Fruit fly (Drosophila melanogaster) whole organism, wandering third instar larva: ENCODE data around the gene Dif.
A peak's percentile ranks its signal among the peaks of the same experiment; 100 is the strongest.

ENCODE experiments used
- Abd-B ChIP-seq: fragments of >200 bp; optimal IDR thresholded peaks from 2 replicates; lab custom pipeline; 2017; ENCODE audit warnings: missing biosample characterization, missing genetic modification characterization
- CG32264 ChIP-seq: fragments of 200-800 bp; sonication (Bioruptor generic); optimal IDR thresholded peaks from 2 replicates; lab custom pipeline; 2016; ENCODE audit warnings: missing biosample characterization, missing genetic modification characterization
- CG9705 ChIP-seq: fragments of 200-800 bp; sonication (Bioruptor generic); optimal IDR thresholded peaks from 2 replicates; lab custom pipeline; 2018; ENCODE audit warnings: missing biosample characterization, mild to moderate bottlenecking, missing genetic modification characterization
- CrebA ChIP-seq: fragments of 200-800 bp; sonication (Bioruptor generic); optimal IDR thresholded peaks from 2 replicates; lab custom pipeline; 2016; ENCODE audit warnings: missing biosample characterization, mild to moderate bottlenecking, missing genetic modification characterization, borderline replicate concordance
- Dfd ChIP-seq: fragments of >200 bp; optimal IDR thresholded peaks from 2 replicates; lab custom pipeline; 2017; ENCODE audit warnings: missing biosample characterization, missing genetic modification characterization
- Dif ChIP-seq: fragments of 200-275, 200-300 bp; sonication (Bioruptor generic); optimal IDR thresholded peaks from 2 replicates; lab custom pipeline; 2018; ENCODE audit warnings: missing biosample characterization, missing genetic modification characterization; ENCODE audit not compliant: partially characterized antibody
- GATAd ChIP-seq: sonication (Bioruptor generic); optimal IDR thresholded peaks from 2 replicates; lab custom pipeline; 2016; ENCODE audit warnings: missing biosample characterization, missing genetic modification characterization
- HLH106 ChIP-seq: fragments of 200-800 bp; optimal IDR thresholded peaks from 3 replicates; lab custom pipeline; 2019; ENCODE audit warnings: missing biosample characterization, mild to moderate bottlenecking, missing genetic modification characterization, moderate library complexity
- Hnf4 ChIP-seq: fragments of 200-800 bp; sonication (Bioruptor generic); optimal IDR thresholded peaks from 2 replicates; lab custom pipeline; 2016; ENCODE audit warnings: missing biosample characterization, mild to moderate bottlenecking, missing genetic modification characterization
- Hr78 ChIP-seq: fragments of >200 bp; optimal IDR thresholded peaks from 2 replicates; lab custom pipeline; 2017; ENCODE audit warnings: missing biosample characterization, missing genetic modification characterization
- Hr83 ChIP-seq: fragments of 200-300 bp; sonication (Bioruptor generic); optimal IDR thresholded peaks from 2 replicates; lab custom pipeline; 2016; ENCODE audit warnings: missing biosample characterization, mild to moderate bottlenecking, missing genetic modification characterization, moderate library complexity; ENCODE audit not compliant: poor library complexity, severe bottlenecking
- Jra ChIP-seq: sonication (Bioruptor generic); optimal IDR thresholded peaks from 2 replicates; lab custom pipeline; 2016; ENCODE audit warnings: missing biosample characterization, missing genetic modification characterization
- Mio ChIP-seq: sonication (Bioruptor generic); optimal IDR thresholded peaks from 2 replicates; lab custom pipeline; 2016; ENCODE audit warnings: missing biosample characterization, missing genetic modification characterization
- Myc ChIP-seq: fragments of >200 bp; optimal IDR thresholded peaks from 2 replicates; lab custom pipeline; 2017
- N ChIP-seq: fragments of >200 bp; optimal IDR thresholded peaks from 2 replicates; lab custom pipeline; 2018; ENCODE audit warnings: missing biosample characterization, missing external identifiers, missing genetic modification characterization
- OdsH ChIP-seq: fragments of 200-800 bp; sonication (Bioruptor generic); optimal IDR thresholded peaks from 2 replicates; lab custom pipeline; 2016; ENCODE audit warnings: missing biosample characterization, mild to moderate bottlenecking, missing genetic modification characterization
- Rel ChIP-seq, 2 experiments: fragments of 200-800 bp; sonication (Bioruptor generic) in 1 of 2; optimal IDR thresholded peaks; 2 replicates in 1 of 2; 3 replicates in 1 of 2; lab custom pipeline; 2016 to 2019; ENCODE audit warnings: mild to moderate bottlenecking in 2 of 2, missing biosample characterization in 2 of 2, missing genetic modification characterization in 2 of 2, moderate library complexity in 1 of 2
- Sp1 ChIP-seq: fragments of 200-800 bp; sonication (Bioruptor generic); optimal IDR thresholded peaks from 3 replicates; lab custom pipeline; 2019; ENCODE audit warnings: missing biosample characterization, mild to moderate bottlenecking, missing genetic modification characterization, moderate library complexity
- Vsx2 ChIP-seq: fragments of 200-300, 225-300 bp; sonication (Bioruptor generic); optimal IDR thresholded peaks from 2 replicates; lab custom pipeline; 2018; ENCODE audit warnings: missing biosample characterization, missing genetic modification characterization; ENCODE audit not compliant: partially characterized antibody
- br ChIP-seq: fragments of 200-800 bp; sonication (Bioruptor generic); optimal IDR thresholded peaks from 2 replicates; lab custom pipeline; 2016; ENCODE audit warnings: missing biosample characterization, missing genetic modification characterization
- brk ChIP-seq: fragments of 200-800 bp; sonication (Bioruptor generic); optimal IDR thresholded peaks from 2 replicates; lab custom pipeline; 2016; ENCODE audit warnings: missing biosample characterization, mild to moderate bottlenecking, missing genetic modification characterization
- dl ChIP-seq, 2 experiments: fragments of 175-275, 200-275 bp in 1 of 2; fragments of 200-275 bp in 1 of 2; sonication (Bioruptor generic); optimal IDR thresholded peaks; lab custom pipeline; 2018; ENCODE audit warnings: mild to moderate bottlenecking in 2 of 2, missing biosample characterization in 2 of 2, missing genetic modification characterization in 2 of 2, moderate library complexity in 2 of 2; ENCODE audit not compliant: partially characterized antibody in 2 of 2, insufficient read depth in 1 of 2
- dmrt93B ChIP-seq: fragments of 200-800 bp; sonication (Bioruptor generic); optimal IDR thresholded peaks from 2 replicates; lab custom pipeline; 2018; ENCODE audit warnings: missing biosample characterization, mild to moderate bottlenecking, missing genetic modification characterization
- dsf ChIP-seq: sonication (Bioruptor generic); optimal IDR thresholded peaks from 2 replicates; lab custom pipeline; 2016; ENCODE audit warnings: missing biosample characterization, missing genetic modification characterization, borderline replicate concordance
- ey ChIP-seq: fragments of 200-800 bp; sonication (Bioruptor generic); optimal IDR thresholded peaks from 2 replicates; lab custom pipeline; 2016; ENCODE audit warnings: missing biosample characterization, missing genetic modification characterization
- foxo ChIP-seq, 2 experiments: fragments of 200-800 bp; sonication (Bioruptor generic); optimal IDR thresholded peaks; 2 replicates in 1 of 2; 3 replicates in 1 of 2; lab custom pipeline; 2016 to 2017; ENCODE audit warnings: missing biosample characterization in 2 of 2, missing genetic modification characterization in 2 of 2
- fru ChIP-seq: fragments of 200-800 bp; sonication (Bioruptor generic); optimal IDR thresholded peaks from 3 replicates; lab custom pipeline; 2016; ENCODE audit warnings: missing biosample characterization, mild to moderate bottlenecking, missing genetic modification characterization
- h ChIP-seq: fragments of 200-800 bp; sonication (Bioruptor generic); optimal IDR thresholded peaks from 3 replicates; lab custom pipeline; 2016; ENCODE audit warnings: missing biosample characterization, mild to moderate bottlenecking, missing genetic modification characterization
- jim ChIP-seq: fragments of 175-275, 200-325 bp; sonication (Bioruptor generic); optimal IDR thresholded peaks from 2 replicates; lab custom pipeline; 2016; ENCODE audit warnings: missing biosample characterization, mild to moderate bottlenecking, missing genetic modification characterization
- lola ChIP-seq: fragments of >200 bp; optimal IDR thresholded peaks from 2 replicates; lab custom pipeline; 2017; ENCODE audit warnings: missing biosample characterization, missing genetic modification characterization
- pan ChIP-seq: fragments of >200 bp; optimal IDR thresholded peaks from 2 replicates; lab custom pipeline; 2017
- psq ChIP-seq: fragments of 200-800 bp; sonication (Bioruptor generic); optimal IDR thresholded peaks from 3 replicates; lab custom pipeline; 2017; ENCODE audit warnings: missing biosample characterization, mild to moderate bottlenecking, missing genetic modification characterization, moderate library complexity
- rgr ChIP-seq: fragments of 200-800 bp; sonication (Bioruptor generic); optimal IDR thresholded peaks from 3 replicates; lab custom pipeline; 2016; ENCODE audit warnings: missing biosample characterization, mild to moderate bottlenecking, missing genetic modification characterization
- sage ChIP-seq: fragments of 200-800 bp; sonication (Bioruptor generic); optimal IDR thresholded peaks from 2 replicates; lab custom pipeline; 2016; ENCODE audit warnings: missing biosample characterization, mild to moderate bottlenecking, missing genetic modification characterization
- sv ChIP-seq: fragments of 200-800 bp; sonication (Bioruptor generic); optimal IDR thresholded peaks from 3 replicates; lab custom pipeline; 2016; ENCODE audit warnings: missing biosample characterization, missing genetic modification characterization
- tai ChIP-seq: sonication (Bioruptor generic); optimal IDR thresholded peaks from 2 replicates; lab custom pipeline; 2016; ENCODE audit warnings: missing biosample characterization, missing genetic modification characterization
- usp ChIP-seq: fragments of >200 bp; optimal IDR thresholded peaks from 2 replicates; lab custom pipeline; 2017; ENCODE audit warnings: missing biosample characterization, missing genetic modification characterization
- woc ChIP-seq: sonication (Bioruptor generic); optimal IDR thresholded peaks from 2 replicates; lab custom pipeline; 2016; ENCODE audit warnings: missing biosample characterization, mild to moderate bottlenecking, missing genetic modification characterization

Gene Dif

DNA sequence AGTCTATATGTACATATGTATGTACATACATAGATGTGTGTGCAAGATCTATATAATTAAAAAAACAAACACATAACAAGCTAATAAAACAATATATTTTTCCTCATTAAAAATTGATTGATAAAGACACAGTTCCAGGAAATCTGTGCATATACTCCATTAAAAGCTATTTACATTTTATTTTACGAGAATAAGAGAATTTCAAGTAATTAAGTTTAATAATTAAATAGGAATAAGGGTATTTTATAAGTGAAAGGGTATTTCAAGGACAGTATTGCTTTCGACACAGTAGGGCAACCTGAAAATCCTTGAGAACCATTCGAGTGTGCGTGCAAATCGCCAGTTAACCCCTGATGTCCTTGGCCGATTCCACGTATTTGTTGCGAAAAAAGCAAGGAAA is 19.7 kb upstream of the Dif start, which contains the start of gene CG5050:
CG5050 (plus strand) TSS at position 301 of the 400 bp plus-strand sequence.
- no peak for TF ChIP-seq dl (GFP tag; optimal IDR thresholded peaks at IDR 0.05; lab: Kevin White, UChicago; ENCODE audit: insufficient read depth in 1 of 2, partially characterized antibody in 2 of 2)

DNA sequence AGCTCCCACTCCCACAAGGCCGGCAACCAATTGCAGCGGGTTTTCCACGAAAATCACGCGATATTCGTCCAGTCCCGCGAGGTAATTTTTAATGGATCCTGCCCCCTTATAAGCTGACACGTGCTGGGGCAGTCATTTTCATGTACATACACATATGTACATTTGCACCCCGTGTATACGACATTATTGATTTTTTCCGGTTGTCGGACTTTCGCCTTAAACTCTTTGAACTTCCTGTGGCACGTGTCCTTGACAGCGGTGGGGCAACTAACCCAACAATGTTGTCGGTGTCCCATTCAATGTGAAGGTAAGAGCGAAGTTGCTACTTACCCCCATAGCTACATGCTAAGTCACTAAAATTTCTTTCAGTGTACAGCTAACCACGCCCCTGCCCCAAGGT is 19.1 kb upstream of the Dif start:
- TF ChIP-seq Abd-B (GFP tag; lab: Kevin White, UChicago) (no peak), CG9705 (GFP tag; lab: Kevin White, UChicago) (no peak), brk (GFP tag; lab: Kevin White, UChicago) (no peak), Dfd (GFP tag; lab: Kevin White, UChicago) (no peak), CG32264 (GFP tag; lab: Kevin White, UChicago) (no peak)

DNA sequence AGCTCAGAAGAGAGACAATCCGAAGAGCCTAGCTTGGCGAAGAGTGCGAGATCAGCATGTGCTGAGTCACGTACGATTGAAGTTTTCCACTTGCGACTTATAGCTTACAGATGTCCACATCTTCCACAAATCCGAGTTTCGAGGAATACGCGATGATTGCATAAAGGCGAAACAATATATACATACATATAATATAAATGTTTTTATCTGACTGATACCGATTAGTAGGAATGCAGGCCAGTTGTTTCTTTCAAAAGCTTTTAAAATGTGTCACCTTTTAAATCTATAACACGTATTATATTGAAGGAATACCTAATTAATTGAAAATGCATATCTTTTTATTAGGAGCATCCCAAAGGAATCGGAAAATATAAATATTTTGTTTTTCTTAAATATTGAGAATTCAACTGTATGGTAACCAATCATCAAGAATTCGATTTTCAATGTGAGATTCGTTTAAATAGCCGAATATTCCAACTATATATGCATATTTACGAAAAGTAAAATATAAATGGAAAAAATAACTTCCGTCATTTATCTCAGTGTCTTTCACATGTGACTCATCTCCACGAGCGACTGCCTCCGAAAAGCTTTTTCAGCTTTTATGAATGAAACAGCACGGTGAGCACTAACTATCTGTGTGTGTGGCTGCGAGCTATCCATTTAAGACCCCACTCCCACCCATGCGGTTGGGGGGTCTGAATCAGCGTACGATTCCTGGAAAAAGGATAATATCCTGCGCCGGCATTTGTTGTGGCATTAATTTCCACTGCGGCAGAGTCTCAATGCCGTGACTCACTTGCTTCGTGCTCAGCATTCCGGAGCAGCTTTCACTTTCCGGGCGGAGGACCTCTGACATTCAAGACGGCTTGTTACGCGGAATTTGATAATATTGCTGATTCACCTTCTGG is 17.8 kb upstream of the Dif start:
- TF ChIP-seq sage (GFP tag; lab: Kevin White, UChicago): no peak
- TF ChIP-seq CG9705 (GFP tag; lab: Kevin White, UChicago): peak; percentile 43
- peak; percentile 77 for TF ChIP-seq ey (GFP tag; lab: Kevin White, UChicago)
- no peak for TF ChIP-seq Hr83 (GFP tag; lab: Kevin White, UChicago)
- no peak for TF ChIP-seq Myc (lab: Kevin White, UChicago)
- TF ChIP-seq dsf (GFP tag; lab: Kevin White, UChicago): no peak
- TF ChIP-seq rgr: peak; percentile 86
- no peak for TF ChIP-seq Abd-B (GFP tag; lab: Kevin White, UChicago)
- peak; percentile 8 for TF ChIP-seq tai
- peak; percentile 20 for TF ChIP-seq dmrt93B
- no peak for TF ChIP-seq GATAd
- peak; percentile 27 for TF ChIP-seq CG32264 (GFP tag; lab: Kevin White, UChicago)
- peak; percentile 72 for TF ChIP-seq HLH106 (tag; lab: Kevin White, UChicago)
- TF ChIP-seq Hr78: no peak
- no peak for TF ChIP-seq pan (lab: Kevin White, UChicago)
- no peak for TF ChIP-seq N (GFP tag; lab: Kevin White, UChicago)
- TF ChIP-seq h (GFP tag; lab: Kevin White, UChicago): peak; percentile 82
- peak; percentile 65 for TF ChIP-seq psq (GFP tag; lab: Kevin White, UChicago)
- peak; percentile 78 for TF ChIP-seq OdsH
- TF ChIP-seq Dif: peak; percentile 32
- TF ChIP-seq jim (GFP tag; lab: Kevin White, UChicago): no peak
- TF ChIP-seq CrebA (GFP tag; lab: Kevin White, UChicago): no peak
- TF ChIP-seq Sp1 (GFP tag; lab: Kevin White, UChicago): peak; percentile 75
- TF ChIP-seq foxo (GFP tag; optimal IDR thresholded peaks at IDR 0.05; lab: Kevin White, UChicago): peak in 1 of 2 experiments; percentile 83
- no peak for TF ChIP-seq Dfd (GFP tag; lab: Kevin White, UChicago)
- no peak for TF ChIP-seq lola (GFP tag; lab: Kevin White, UChicago)
- TF ChIP-seq Mio: no peak
- TF ChIP-seq Hnf4 (GFP tag; lab: Kevin White, UChicago): peak; percentile 73
- peak; percentile 3 for TF ChIP-seq brk (GFP tag; lab: Kevin White, UChicago)
- peak; percentile 71 for TF ChIP-seq Jra (GFP tag; lab: Kevin White, UChicago)
- TF ChIP-seq usp (GFP tag; lab: Kevin White, UChicago): no peak
- TF ChIP-seq sv: peak; percentile 7
- peak in 1 of 2 experiments; percentile 63 for TF ChIP-seq dl (GFP tag; optimal IDR thresholded peaks at IDR 0.05; lab: Kevin White, UChicago; ENCODE audit: insufficient read depth in 1 of 2, partially characterized antibody in 2 of 2)
- TF ChIP-seq Vsx2 (GFP tag; lab: Kevin White, UChicago): no peak
- TF ChIP-seq woc (GFP tag; lab: Kevin White, UChicago): peak; percentile 47
- TF ChIP-seq fru (GFP tag; lab: Kevin White, UChicago): peak; percentile 79
- no peak for TF ChIP-seq Rel (GFP tag; optimal IDR thresholded peaks at IDR 0.05; lab: Kevin White, UChicago)
- TF ChIP-seq Rel (tag; optimal IDR thresholded peaks at IDR 0.05; lab: Kevin White, UChicago): no peak
- TF ChIP-seq br (GFP tag; lab: Kevin White, UChicago): peak; percentile 64
